Fruit fly (Drosophila melanogaster) whole organism, embryonic: ENCODE data around the gene CG6675.
A peak's percentile ranks its signal among the peaks of the same experiment; 100 is the strongest.

Source experiments
- Awh ChIP-seq: fragments of 200-800 bp; sonication (Bioruptor generic); IDR thresholded peaks from 2 replicates; pipeline ENCODE4, ENCODE4 v1.3.6; 2022; ENCODE audit warnings: missing biosample characterization, missing genetic modification characterization
- CG10274 ChIP-seq: fragments of 200-800 bp; sonication (Bioruptor generic); optimal IDR thresholded peaks from 3 replicates; lab custom pipeline; 2017; ENCODE audit warnings: missing biosample characterization, mild to moderate bottlenecking, missing genetic modification characterization
- CG10543 ChIP-seq: fragments of 200-800 bp; sonication (Bioruptor generic); optimal IDR thresholded peaks from 3 replicates; lab custom pipeline; 2017; ENCODE audit warnings: missing biosample characterization, mild to moderate bottlenecking, missing genetic modification characterization, moderate library complexity
- CG11398 ChIP-seq: fragments of 200-800 bp; sonication (Bioruptor generic); optimal IDR thresholded peaks from 2 replicates; lab custom pipeline; 2016; ENCODE audit warnings: missing biosample characterization, missing genetic modification characterization
- CG11504 ChIP-seq: fragments of 200-800 bp; sonication (Bioruptor generic); optimal IDR thresholded peaks from 3 replicates; lab custom pipeline; 2019; ENCODE audit warnings: missing biosample characterization, mild to moderate bottlenecking, missing genetic modification characterization, moderate library complexity
- CG11696 ChIP-seq: fragments of 200-800 bp; sonication (Bioruptor generic); IDR thresholded peaks from 2 replicates; pipeline ENCODE4 v1.3.6; 2022; ENCODE audit warnings: missing biosample characterization, missing genetic modification characterization
- CG12659 ChIP-seq: fragments of 200-800 bp; sonication (Bioruptor generic); optimal IDR thresholded peaks from 3 replicates; lab custom pipeline; 2017; ENCODE audit warnings: mild to moderate bottlenecking, missing biosample characterization, missing genetic modification reagents, missing genetic modification characterization
- CG14441 ChIP-seq: fragments of 200-800 bp; sonication (Bioruptor generic); IDR thresholded peaks from 2 replicates; pipeline ENCODE4 v1.3.6; 2022; ENCODE audit warnings: missing biosample characterization, missing genetic modification characterization
- CG17385 ChIP-seq: fragments of 200-800 bp; sonication (Bioruptor generic); optimal IDR thresholded peaks from 3 replicates; lab custom pipeline; 2018; ENCODE audit warnings: missing biosample characterization, mild to moderate bottlenecking, missing genetic modification characterization
- CG17912 ChIP-seq: fragments of 200-800 bp; sonication (Bioruptor generic); optimal IDR thresholded peaks from 2 replicates; lab custom pipeline; 2018; ENCODE audit warnings: missing biosample characterization, mild to moderate bottlenecking, missing genetic modification characterization
- CG2199 ChIP-seq: fragments of 200-800 bp; sonication (Bioruptor generic); IDR thresholded peaks from 3 replicates; pipeline ENCODE4 v1.3.6; 2022; ENCODE audit warnings: missing biosample characterization, missing genetic modification characterization
- CG3065 ChIP-seq: fragments of 200-800 bp; sonication (Bioruptor generic); optimal IDR thresholded peaks from 2 replicates; lab custom pipeline; 2016; ENCODE audit warnings: missing biosample characterization, missing genetic modification characterization
- CG31388 ChIP-seq: fragments of 200-800 bp; sonication (Bioruptor generic); optimal IDR thresholded peaks from 2 replicates; lab custom pipeline; 2016; ENCODE audit warnings: missing biosample characterization, missing genetic modification characterization
- CG31441 ChIP-seq: fragments of 200-800 bp; sonication (Bioruptor generic); IDR thresholded peaks from 2 replicates; pipeline ENCODE4 v1.3.6; 2022; ENCODE audit warnings: missing biosample characterization, missing genetic modification characterization
- CG4328 ChIP-seq: fragments of 200-800 bp; sonication (Bioruptor generic); optimal IDR thresholded peaks from 3 replicates; lab custom pipeline; 2017; ENCODE audit warnings: missing biosample characterization, missing genetic modification reagents, missing genetic modification characterization
- CG4707 ChIP-seq: fragments of 200-800 bp; sonication (Bioruptor generic); optimal IDR thresholded peaks from 2 replicates; lab custom pipeline; 2018; ENCODE audit warnings: missing biosample characterization, mild to moderate bottlenecking, missing genetic modification characterization, moderate library complexity
- CG7271 ChIP-seq: fragments of 200-800 bp; sonication (Bioruptor generic); optimal IDR thresholded peaks from 2 replicates; lab custom pipeline; 2018; ENCODE audit warnings: missing biosample characterization, mild to moderate bottlenecking, missing genetic modification characterization, moderate library complexity
- CG7556 ChIP-seq: fragments of 200-800 bp; sonication (Bioruptor generic); optimal IDR thresholded peaks from 2 replicates; lab custom pipeline; 2017; ENCODE audit warnings: missing biosample characterization, mild to moderate bottlenecking, missing genetic modification characterization
- CG8281 ChIP-seq: fragments of 200-800 bp; sonication (Bioruptor generic); optimal IDR thresholded peaks from 2 replicates; lab custom pipeline; 2018; ENCODE audit warnings: missing biosample characterization, mild to moderate bottlenecking, missing genetic modification characterization, moderate library complexity
- CG8290 ChIP-seq, 3 experiments: fragments of 200-800 bp; sonication (Bioruptor generic); optimal IDR thresholded peaks; 2 replicates each; lab custom pipeline; 2016 to 2019; ENCODE audit warnings: missing biosample characterization in 3 of 3, missing genetic modification characterization in 3 of 3, mild to moderate bottlenecking in 2 of 3, moderate library complexity in 1 of 3
- CoRest ChIP-seq: fragments of 200-800 bp; sonication (Bioruptor generic); optimal IDR thresholded peaks from 3 replicates; lab custom pipeline; 2018; ENCODE audit warnings: missing biosample characterization, mild to moderate bottlenecking, missing genetic modification characterization, moderate library complexity
- GATAe ChIP-seq: fragments of 200-800 bp; sonication (Bioruptor generic); conservative IDR thresholded peaks from 2 replicates; pipeline ENCODE4 v1.3.6; 2022; ENCODE audit warnings: missing biosample characterization, missing genetic modification characterization
- HLH4C ChIP-seq: fragments of 200-800 bp; sonication (Bioruptor generic); IDR thresholded peaks from 3 replicates; pipeline ENCODE4 v1.3.6; 2022; ENCODE audit warnings: missing biosample characterization, missing genetic modification characterization; ENCODE audit not compliant: partially characterized antibody
- HmgZ ChIP-seq: fragments of 200-800 bp; sonication (Bioruptor generic); optimal IDR thresholded peaks from 2 replicates; lab custom pipeline; 2018; ENCODE audit warnings: missing biosample characterization, mild to moderate bottlenecking, missing genetic modification characterization
- Med ChIP-seq: fragments of 200-800 bp; sonication (Bioruptor generic); peaks from one replicate; lab custom pipeline; 2016; ENCODE audit warnings: missing biosample characterization, missing genetic modification characterization, mild to moderate bottlenecking, inconsistent platforms, moderate library complexity
- NK7.1 ChIP-seq: fragments of 200-800 bp; sonication (Bioruptor generic); optimal IDR thresholded peaks from 3 replicates; lab custom pipeline; 2016; ENCODE audit warnings: missing biosample characterization, missing genetic modification characterization
- Neu2 ChIP-seq: fragments of 200-800 bp; sonication (Bioruptor generic); optimal IDR thresholded peaks from 3 replicates; lab custom pipeline; 2016; ENCODE audit warnings: missing biosample characterization, missing genetic modification characterization, borderline replicate concordance
- NfI ChIP-seq: fragments of 200-800 bp; sonication (Bioruptor generic); optimal IDR thresholded peaks from 3 replicates; lab custom pipeline; 2018; ENCODE audit warnings: missing biosample characterization, mild to moderate bottlenecking, missing genetic modification characterization, moderate library complexity
- Oaz ChIP-seq: fragments of 200-800 bp; sonication (Bioruptor generic); IDR thresholded peaks from 2 replicates; pipeline ENCODE4 v1.3.6; 2022; ENCODE audit warnings: missing biosample characterization, missing genetic modification characterization
- Opbp ChIP-seq: fragments of 200-800 bp; sonication (Bioruptor generic); IDR thresholded peaks from 3 replicates; pipeline ENCODE4 v1.3.6; 2022; ENCODE audit warnings: missing biosample characterization, missing genetic modification characterization; ENCODE audit not compliant: partially characterized antibody
- Trl ChIP-seq, 3 experiments: fragments of >200 bp in 2 of 3; fragments of 200-800 bp in 1 of 3; sonication (Bioruptor generic) in 1 of 3; optimal IDR thresholded peaks; 2 replicates in 1 of 3; 3 replicates in 2 of 3; lab custom pipeline; 2016 to 2017; ENCODE audit warnings: missing biosample characterization in 1 of 3, missing genetic modification characterization in 1 of 3
- bowl ChIP-seq: fragments of 200-800 bp; sonication (Bioruptor generic); IDR thresholded peaks from 2 replicates; pipeline ENCODE4 v1.3.6; 2022; ENCODE audit warnings: missing biosample characterization, missing genetic modification characterization
- crol ChIP-seq: fragments of 200-800 bp; sonication (Bioruptor generic); IDR thresholded peaks from 2 replicates; pipeline ENCODE4 v1.3.6; 2022; ENCODE audit warnings: missing biosample characterization, missing genetic modification characterization
- crp ChIP-seq, 2 experiments: fragments of 200-800 bp; sonication (Bioruptor generic); optimal IDR thresholded peaks; 2 replicates in 1 of 2; 3 replicates in 1 of 2; lab custom pipeline; 2017; ENCODE audit warnings: missing biosample characterization in 2 of 2, missing genetic modification characterization in 2 of 2, mild to moderate bottlenecking in 1 of 2, moderate library complexity in 1 of 2
- emc ChIP-seq: fragments of 200-800 bp; sonication (Bioruptor generic); optimal IDR thresholded peaks from 2 replicates; lab custom pipeline; 2016; ENCODE audit warnings: missing biosample characterization, missing genetic modification characterization
- en ChIP-seq: fragments of 200-800 bp; sonication (Bioruptor generic); optimal IDR thresholded peaks from 2 replicates; lab custom pipeline; 2016; ENCODE audit warnings: missing biosample characterization, missing genetic modification characterization
- exex ChIP-seq: fragments of 200-800 bp; sonication (Bioruptor generic); optimal IDR thresholded peaks from 4 replicates; lab custom pipeline; 2018; ENCODE audit warnings: missing biosample characterization, mild to moderate bottlenecking, missing genetic modification characterization, moderate library complexity
- fd96Cb ChIP-seq: fragments of 200-800 bp; sonication (Bioruptor generic); optimal IDR thresholded peaks from 2 replicates; lab custom pipeline; 2018; ENCODE audit warnings: missing biosample characterization, mild to moderate bottlenecking, missing genetic modification characterization, moderate library complexity
- ftz-f1 ChIP-seq: fragments of 200-800 bp; sonication (Bioruptor generic); optimal IDR thresholded peaks from 2 replicates; lab custom pipeline; 2016; ENCODE audit warnings: missing biosample characterization, missing genetic modification characterization
- inv ChIP-seq: fragments of 200-800 bp; sonication (Bioruptor generic); IDR thresholded peaks from 2 replicates; pipeline ENCODE4 v1.3.6; 2022; ENCODE audit warnings: missing biosample characterization, missing genetic modification characterization; ENCODE audit not compliant: partially characterized antibody
- mirr ChIP-seq: fragments of 200-800 bp; sonication (Bioruptor generic); optimal IDR thresholded peaks from 3 replicates; lab custom pipeline; 2018; ENCODE audit warnings: missing biosample characterization, mild to moderate bottlenecking, missing genetic modification characterization
- phol ChIP-seq: fragments of 200-800 bp; sonication (Bioruptor generic); optimal IDR thresholded peaks from 3 replicates; lab custom pipeline; 2018; ENCODE audit warnings: missing biosample characterization, mild to moderate bottlenecking, missing genetic modification characterization, moderate library complexity
- pita ChIP-seq: fragments of 200-800 bp; sonication (Bioruptor generic); optimal IDR thresholded peaks from 2 replicates; lab custom pipeline; 2017; ENCODE audit warnings: missing biosample characterization, mild to moderate bottlenecking, missing genetic modification characterization
- prd ChIP-seq, 3 experiments: fragments of >200 bp in 2 of 3; fragments of 200-800 bp in 1 of 3; sonication (Bioruptor generic) in 1 of 3; optimal IDR thresholded peaks in 2 of 3; IDR thresholded peaks in 1 of 3; 2 replicates in 2 of 3; 3 replicates in 1 of 3; pipeline versions ENCODE4 v1.3.6 to Lab custom; 2017 to 2022; ENCODE audit warnings: missing biosample characterization in 1 of 3, missing genetic modification characterization in 1 of 3
- row ChIP-seq: fragments of 200-800 bp; sonication (Bioruptor generic); IDR thresholded peaks from 3 replicates; pipeline ENCODE4 v1.3.6; 2022; ENCODE audit warnings: missing biosample characterization, missing genetic modification characterization
- seq ChIP-seq: fragments of 200-800 bp; sonication (Bioruptor generic); IDR thresholded peaks from 2 replicates; pipeline ENCODE4 v1.3.6; 2022; ENCODE audit warnings: missing biosample characterization, missing genetic modification characterization
- slbo ChIP-seq: fragments of 200-800 bp; sonication (Bioruptor generic); IDR thresholded peaks from 2 replicates; pipeline ENCODE4 v1.3.6; 2022; ENCODE audit warnings: missing biosample characterization, missing genetic modification characterization
- wek ChIP-seq: fragments of 200-800 bp; sonication (Bioruptor generic); optimal IDR thresholded peaks from 3 replicates; lab custom pipeline; 2018; ENCODE audit warnings: missing biosample characterization, mild to moderate bottlenecking, missing genetic modification characterization, moderate library complexity

CG6675 gene

dm6 chr2L:22134091-22134730, 25.4 kb downstream of the CG6675 start (continued):
- TF ChIP-seq CG8281 (tag; lab: Kevin White, UChicago) (no peak), seq (GFP tag; lab: Robert Waterston, UW) (no peak), en (GFP tag; lab: Kevin White, UChicago) (no peak), CG10543 (GFP tag; lab: Kevin White, UChicago) (peak; percentile 34), CG12659 (GFP tag; lab: Kevin White, UChicago) (no peak), CG4328 (GFP tag; lab: Kevin White, UChicago) (no peak), wek (GFP tag; lab: Kevin White, UChicago) (no peak), Awh (GFP tag; lab: Robert Waterston, UW) (no peak), CG10274 (no peak), ftz-f1 (GFP tag; lab: Kevin White, UChicago) (no peak), CG11398 (no peak), CG17385 (GFP tag; lab: Kevin White, UChicago) (no peak), NK7.1 (GFP tag; lab: Kevin White, UChicago) (no peak), CG31388 (GFP tag; lab: Kevin White, UChicago) (no peak), CG3065 (GFP tag; lab: Kevin White, UChicago) (no peak), pita (GFP tag; lab: Kevin White, UChicago) (no peak), CG4707 (GFP tag; lab: Kevin White, UChicago) (no peak), CG17912 (no peak), Neu2 (GFP tag; lab: Kevin White, UChicago) (no peak), inv (GFP tag; lab: Robert Waterston, UW) (no peak), HLH4C (GFP tag; lab: Robert Waterston, UW) (no peak), Oaz (GFP tag; lab: Robert Waterston, UW) (no peak), Med (peak; percentile 48), fd96Cb (tag; lab: Kevin White, UChicago) (no peak), mirr (GFP tag; lab: Kevin White, UChicago) (peak; percentile 16), prd (optimal IDR thresholded peaks at IDR 0.05; lab: Kevin White, UChicago) (no peak), prd (GFP tag; IDR thresholded peaks at IDR 0.05; lab: Robert Waterston, UW) (no peak), Trl (optimal IDR thresholded peaks at IDR 0.05; lab: Kevin White, UChicago) (peak; percentile 62 to 77), Trl (GFP tag; optimal IDR thresholded peaks at IDR 0.05; lab: Kevin White, UChicago) (no peak), crol (no peak), CG11696 (GFP tag; lab: Robert Waterston, UW) (no peak), CoRest (tag; lab: Kevin White, UChicago) (no peak), phol (tag; lab: Kevin White, UChicago) (no peak), crp (GFP tag; optimal IDR thresholded peaks at IDR 0.05; lab: Kevin White, UChicago) (no peak), emc (GFP tag; lab: Kevin White, UChicago) (no peak)

- TF ChIP-seq HmgZ (tag; lab: Kevin White, UChicago) (peak; percentile 15), exex (tag; lab: Kevin White, UChicago) (peak; percentile 48), CG7271 (tag; lab: Kevin White, UChicago) (no peak), slbo (GFP tag; lab: Robert Waterston, UW) (0 out of 2 replicates have a peak, but pooled peaks have one; percentile 8), CG7556 (GFP tag; lab: Kevin White, UChicago) (no peak), GATAe (GFP tag; lab: Robert Waterston, UW) (peak; percentile 42), CG8290 (GFP tag; optimal IDR thresholded peaks at IDR 0.05; lab: Kevin White, UChicago) (no peak), CG8290 (tag; optimal IDR thresholded peaks at IDR 0.05; lab: Kevin White, UChicago) (peak in 1 of 2 experiments; percentile 12), CG2199 (GFP tag; lab: Robert Waterston, UW) (peak; percentile 90), CG11504 (tag; lab: Kevin White, UChicago) (peak; percentile 25), row (GFP tag; lab: Robert Waterston, UW) (peak; percentile 49), NfI (no peak), bowl (GFP tag; lab: Robert Waterston, UW) (no peak), Opbp (GFP tag; lab: Robert Waterston, UW) (no peak), CG14441 (GFP tag; lab: Robert Waterston, UW) (0 out of 2 replicates have a peak, but pooled peaks have one; percentile 28), CG31441 (GFP tag; lab: Robert Waterston, UW) (0 out of 2 replicates have a peak, but pooled peaks have one; percentile 23), mirr (GFP tag; lab: Kevin White, UChicago) (peak; percentile 61)
These were observed 30.6 kb downstream of the CG6675 start for dm6 chr2L:22139354-22139753.
